Fruit fly (Drosophila melanogaster): ENCODE results near the gene CG5877.

Gene CG5877

dm6 chrX:15333066-15333874, 40.4 kb downstream of the CG5877 start, which contains the start of the genes CG9114 and HDAC6 (continued):
- TF ChIP-seq CG34422 (GFP tag; IDR thresholded peaks at IDR 0.05): peak; percentile 69; the same call in 1 of the 3 replicates
- TF ChIP-seq CG17361 (GFP tag; IDR thresholded peaks at IDR 0.05): 0 out of 3 replicates have a peak, but pooled peaks have one; percentile 13
- 0 out of 3 replicates have a peak, but pooled peaks have one; percentile 27 for TF ChIP-seq otp (GFP tag; IDR thresholded peaks at IDR 0.05)
- TF ChIP-seq sd (tag; optimal IDR thresholded peaks at IDR 0.05): peak; percentile 96
- peak; percentile 57 for TF ChIP-seq CG4360 (GFP tag; IDR thresholded peaks at IDR 0.05)
- peak; percentile 9; the same call in 1 of the 2 replicates for TF ChIP-seq CG32532 (GFP tag; IDR thresholded peaks at IDR 0.05)
- TF ChIP-seq pzg (GFP tag; optimal IDR thresholded peaks at IDR 0.05): peak; percentile 54
- TF ChIP-seq knrl (GFP tag; IDR thresholded peaks at IDR 0.05; ENCODE audit: partially characterized antibody): peak; percentile 85
- no peak for TF ChIP-seq gcm2 (GFP tag; optimal IDR thresholded peaks at IDR 0.05)
- peak; percentile 64 for TF ChIP-seq ci (GFP tag; IDR thresholded peaks at IDR 0.05)
- no peak for TF ChIP-seq CG1529 (GFP tag; optimal IDR thresholded peaks at IDR 0.05)
- peak; percentile 2 for TF ChIP-seq Antp (GFP tag; optimal IDR thresholded peaks at IDR 0.05)
- TF ChIP-seq row (GFP tag; IDR thresholded peaks at IDR 0.05): peak; percentile 15; the same call in 1 of the 3 replicates
- no peak for TF ChIP-seq CG4282 (GFP tag; optimal IDR thresholded peaks at IDR 0.05)
- peak; percentile 22 for TF ChIP-seq Nf-YC (tag; optimal IDR thresholded peaks at IDR 0.05)
- 0 out of 3 replicates have a peak, but pooled peaks have one; percentile 14 for TF ChIP-seq ken (GFP tag; IDR thresholded peaks at IDR 0.05)
- 0 out of 2 replicates have a peak, but pooled peaks have one; percentile 23 for TF ChIP-seq Rfx (GFP tag; IDR thresholded peaks at IDR 0.05)
- peak; percentile 90 for TF ChIP-seq CG1832 (GFP tag; optimal IDR thresholded peaks at IDR 0.05)
- peak; percentile 3 for TF ChIP-seq phol (tag; optimal IDR thresholded peaks at IDR 0.05)
- peak; percentile 100 for TF ChIP-seq crol (GFP tag; IDR thresholded peaks at IDR 0.05)
- peak; percentile 3 for TF ChIP-seq Dad (GFP tag; optimal IDR thresholded peaks at IDR 0.05)
- no peak for TF ChIP-seq lov (optimal IDR thresholded peaks at IDR 0.05)
- no peak for TF ChIP-seq lov (GFP tag; IDR thresholded peaks at IDR 0.05)
- TF ChIP-seq twi (tag; optimal IDR thresholded peaks at IDR 0.05): no peak
- peak; percentile 95 for TF ChIP-seq CG17385 (GFP tag; optimal IDR thresholded peaks at IDR 0.05)
- TF ChIP-seq exex (tag; optimal IDR thresholded peaks at IDR 0.05): peak; percentile 5
- TF ChIP-seq CG11093 (GFP tag; IDR thresholded peaks at IDR 0.05): no peak
- TF ChIP-seq az2 (GFP tag; optimal IDR thresholded peaks at IDR 0.05): no peak
- TF ChIP-seq Hand (GFP tag; optimal IDR thresholded peaks at IDR 0.05): no peak
- no peak for TF ChIP-seq CG10979 (tag; optimal IDR thresholded peaks at IDR 0.05)
- no peak for TF ChIP-seq BtbVII (GFP tag; optimal IDR thresholded peaks at IDR 0.05)
- peak; percentile 91 for TF ChIP-seq Scr (GFP tag; IDR thresholded peaks at IDR 0.05; ENCODE audit: partially characterized antibody)
- no peak for TF ChIP-seq CG4424 (GFP tag; optimal IDR thresholded peaks at IDR 0.05)
- TF ChIP-seq CG10267 (tag; optimal IDR thresholded peaks at IDR 0.05): no peak
- peak; percentile 77; the same call in 2 of the 3 replicates for TF ChIP-seq CG7963 (GFP tag; IDR thresholded peaks at IDR 0.05; ENCODE audit: partially characterized antibody)
- TF ChIP-seq CG13624 (GFP tag; optimal IDR thresholded peaks at IDR 0.05): peak; percentile 15
- no peak for TF ChIP-seq abd-A (tag; optimal IDR thresholded peaks at IDR 0.05)
- peak; percentile 92 for TF ChIP-seq nerfin-2 (GFP tag; IDR thresholded peaks at IDR 0.05; ENCODE audit: partially characterized antibody)
- peak; percentile 27 for TF ChIP-seq Meics (GFP tag; optimal IDR thresholded peaks at IDR 0.05)
- peak; percentile 47; the same call in 1 of the 2 replicates for TF ChIP-seq E2f1 (GFP tag; IDR thresholded peaks at IDR 0.05)
- TF ChIP-seq CG18764 (GFP tag; optimal IDR thresholded peaks at IDR 0.05): no peak
- peak; percentile 31 for TF ChIP-seq pb (GFP tag; optimal IDR thresholded peaks at IDR 0.05)
- TF ChIP-seq CG18599 (GFP tag; optimal IDR thresholded peaks at IDR 0.05): no peak
- no peak for TF ChIP-seq yki (optimal IDR thresholded peaks at IDR 0.05)
- peak; percentile 84 for TF ChIP-seq inv (GFP tag; IDR thresholded peaks at IDR 0.05; ENCODE audit: partially characterized antibody)
- TF ChIP-seq caup (GFP tag; optimal IDR thresholded peaks at IDR 0.05; ENCODE audit: severe bottlenecking): peak; percentile 38
- peak; percentile 80 for TF ChIP-seq hbn (GFP tag; IDR thresholded peaks at IDR 0.05; ENCODE audit: partially characterized antibody)
- peak; percentile 74 for TF ChIP-seq amos (GFP tag; IDR thresholded peaks at IDR 0.05; ENCODE audit: partially characterized antibody)

All from whole organism, embryonic.